Worm (Caenorhabditis elegans) whole organism, early embryonic: ENCODE data around the gene T25B9.11.

Experiments used
- aly-1 ChIP-seq: sonication (generic microtip); optimal IDR thresholded peaks from 2 replicates; lab custom pipeline; 2016; ENCODE audit warnings: missing genetic modification characterization, missing compliant biosample characterization
- ama-1 ChIP-seq: fragments of 150-350 bp; optimal IDR thresholded peaks from 2 replicates; lab custom pipeline; 2014
- flt-1 ChIP-seq: fragments of 200-800 bp; sonication (Bioruptor generic); IDR thresholded peaks from 2 replicates; pipeline ENCODE4 v1.3.6; 2022; ENCODE audit warnings: missing genetic modification characterization, missing compliant biosample characterization
- hmbx-1 ChIP-seq: sonication (generic microtip); optimal IDR thresholded peaks from 2 replicates; lab custom pipeline; 2016; ENCODE audit warnings: mild to moderate bottlenecking, missing genetic modification characterization, missing compliant biosample characterization
- pes-1 ChIP-seq: fragments of 200-800 bp; sonication (Bioruptor generic); IDR thresholded peaks from 2 replicates; pipeline ENCODE4 v1.3.6; 2022; ENCODE audit warnings: missing genetic modification reagents, missing genetic modification characterization, missing compliant biosample characterization
- scrt-1 ChIP-seq: fragments of 200-800 bp; sonication (Bioruptor generic); IDR thresholded peaks from 2 replicates; pipeline ENCODE4 v1.3.6; 2022; ENCODE audit warnings: missing genetic modification characterization, missing compliant biosample characterization
- tbx-11 ChIP-seq: fragments of 200-800 bp; sonication (Bioruptor generic); IDR thresholded peaks from 2 replicates; pipeline ENCODE4 v1.3.6; 2022; ENCODE audit warnings: missing genetic modification characterization, missing compliant biosample characterization
- tbx-37 ChIP-seq: fragments of 200-800 bp; sonication (Bioruptor generic); conservative IDR thresholded peaks from 2 replicates; pipeline ENCODE4 v1.3.6; 2022; ENCODE audit warnings: missing genetic modification reagents, missing genetic modification characterization, missing compliant biosample characterization

- TF ChIP-seq tbx-11 (GFP tag; lab: Robert Waterston, UW) (no peak), hmbx-1 (tag; lab: Kevin White, UChicago) (no peak), flt-1 (GFP tag; lab: Robert Waterston, UW) (no peak), ama-1 (lab: Kevin White, UChicago) (no peak), tbx-37 (GFP tag; lab: Robert Waterston, UW) (no peak), pes-1 (GFP tag; lab: Robert Waterston, UW) (no peak), aly-1 (tag; lab: Kevin White, UChicago) (no peak), scrt-1 (GFP tag; lab: Robert Waterston, UW) (no peak)
Observed at ce11 chrIV:10773811-10774210, 9.5 kb downstream of the T25B9.11 start, which contains the start of gene inpp-1.
